Worm (Caenorhabditis elegans): Measurements from ENCODE around the gene ZK669.2.

DNA sequence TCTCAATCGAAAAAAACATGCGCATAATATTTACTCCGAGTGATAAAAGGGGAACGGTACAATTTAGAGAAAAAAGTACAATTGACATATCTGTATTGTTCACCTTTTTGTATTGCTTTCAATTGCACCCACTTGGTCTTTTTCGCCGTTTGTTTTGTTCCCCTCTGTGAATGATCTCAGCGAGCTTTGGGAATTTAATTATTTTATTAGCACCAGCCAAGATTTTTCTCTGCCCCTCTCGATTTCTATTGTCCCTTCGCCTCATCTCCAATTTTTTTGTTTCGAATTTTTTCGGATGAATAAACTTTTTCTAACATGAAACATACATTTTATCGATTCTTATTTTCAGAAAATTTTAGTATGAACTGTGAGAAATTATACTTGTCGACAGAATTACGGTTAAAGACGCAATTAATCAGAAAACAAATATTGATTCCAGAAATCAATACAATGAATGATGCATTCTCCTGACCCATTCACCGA is 37.7 kb downstream of the ZK669.2 start, which contains the start of gene rev-1:
- TF ChIP-seq nhr-2 (tag; optimal IDR thresholded peaks at IDR 0.05) (no peak), nhr-237 (tag; optimal IDR thresholded peaks at IDR 0.05) (no peak), nhr-76 (tag; optimal IDR thresholded peaks at IDR 0.05) (no peak), lin-13 (tag; optimal IDR thresholded peaks at IDR 0.05) (no peak), mep-1 (tag; optimal IDR thresholded peaks at IDR 0.05) (no peak)

Data from whole organism, mixed stage, embryonic.